Fruit fly (Drosophila melanogaster) whole organism, pupa: ENCODE data around the gene sofe.

Experiments
- CG10348 ChIP-seq: fragments of 200-800 bp; sonication (Bioruptor generic); IDR thresholded peaks from 2 replicates; pipeline ENCODE4 v1.3.6; 2022; ENCODE audit warnings: missing biosample characterization, missing genetic modification characterization
- CG12605 ChIP-seq: fragments of 200-800 bp; sonication (Bioruptor generic); IDR thresholded peaks from 2 replicates; pipeline ENCODE4 v1.3.6; 2022; ENCODE audit warnings: missing biosample characterization, missing genetic modification characterization
- CG13204 ChIP-seq: fragments of 200-800 bp; sonication (Bioruptor generic); optimal IDR thresholded peaks from 2 replicates; lab custom pipeline; 2018; ENCODE audit warnings: missing biosample characterization, mild to moderate bottlenecking, missing genetic modification characterization, moderate library complexity
- CG14655 ChIP-seq: fragments of 200-800 bp; sonication (Bioruptor generic); optimal IDR thresholded peaks from 3 replicates; lab custom pipeline; 2017; ENCODE audit warnings: mild to moderate bottlenecking, missing biosample characterization, missing genetic modification reagents, missing genetic modification characterization
- CG15710 ChIP-seq: fragments of 200-800 bp; sonication (Bioruptor generic); optimal IDR thresholded peaks from 2 replicates; lab custom pipeline; 2018; ENCODE audit warnings: missing biosample characterization, mild to moderate bottlenecking, missing genetic modification characterization, moderate library complexity
- CG17806 ChIP-seq: fragments of 200-800 bp; sonication (Bioruptor generic); optimal IDR thresholded peaks from 2 replicates; lab custom pipeline; 2018; ENCODE audit warnings: missing biosample characterization, mild to moderate bottlenecking, missing genetic modification characterization, moderate library complexity
- CG32121 ChIP-seq: fragments of 200-800 bp; sonication (Bioruptor generic); IDR thresholded peaks from 2 replicates; pipeline ENCODE4 v1.3.6; 2022; ENCODE audit warnings: missing biosample characterization, missing genetic modification characterization
- CG34367 ChIP-seq: fragments of 200-800 bp; sonication (Bioruptor generic); optimal IDR thresholded peaks from 2 replicates; lab custom pipeline; 2018; ENCODE audit warnings: missing biosample characterization, mild to moderate bottlenecking, missing genetic modification characterization
- CG4496 ChIP-seq: fragments of 200-800 bp; sonication (Bioruptor generic); IDR thresholded peaks from 3 replicates; pipeline ENCODE4 v1.3.6; 2022; ENCODE audit warnings: missing biosample characterization, missing genetic modification characterization
- CG8159 ChIP-seq: fragments of 200-800 bp; sonication (Bioruptor generic); optimal IDR thresholded peaks from 3 replicates; lab custom pipeline; 2018; ENCODE audit warnings: missing biosample characterization, mild to moderate bottlenecking, missing genetic modification characterization, moderate library complexity
- CG8301 ChIP-seq: fragments of 200-800 bp; sonication (Bioruptor generic); optimal IDR thresholded peaks from 2 replicates; lab custom pipeline; 2018; ENCODE audit warnings: missing biosample characterization, mild to moderate bottlenecking, missing genetic modification characterization
- CG9948 ChIP-seq: fragments of 200-800 bp; sonication (Bioruptor generic); optimal IDR thresholded peaks from 2 replicates; lab custom pipeline; 2018; ENCODE audit warnings: missing biosample characterization, mild to moderate bottlenecking, missing genetic modification characterization, moderate library complexity
- D1 ChIP-seq: fragments of 200-800 bp; sonication (Bioruptor generic); optimal IDR thresholded peaks from 2 replicates; lab custom pipeline; 2018; ENCODE audit warnings: missing biosample characterization, mild to moderate bottlenecking, missing genetic modification characterization, moderate library complexity
- EcR ChIP-seq: fragments of 200-800 bp; sonication (Bioruptor generic); optimal IDR thresholded peaks from 3 replicates; lab custom pipeline; 2019; ENCODE audit warnings: missing biosample characterization, missing genetic modification characterization, mild to moderate bottlenecking, moderate library complexity, missing genetic modification reagents
- Ets98B ChIP-seq: fragments of 200-800 bp; sonication (Bioruptor generic); IDR thresholded peaks from 2 replicates; pipeline ENCODE4 v1.3.6; 2022; ENCODE audit warnings: missing biosample characterization, missing genetic modification characterization
- Pif1A ChIP-seq: fragments of 200-800 bp; sonication (Bioruptor generic); optimal IDR thresholded peaks from 3 replicates; lab custom pipeline; 2016; ENCODE audit warnings: missing biosample characterization, missing genetic modification characterization
- Pif1B ChIP-seq: fragments of 200-800 bp; sonication (Bioruptor generic); optimal IDR thresholded peaks from 3 replicates; lab custom pipeline; 2016; ENCODE audit warnings: missing biosample characterization, missing genetic modification characterization
- Snoo ChIP-seq: fragments of 200-800 bp; sonication (Bioruptor generic); optimal IDR thresholded peaks from 3 replicates; lab custom pipeline; 2017; ENCODE audit warnings: missing biosample characterization, mild to moderate bottlenecking, missing genetic modification characterization, inconsistent platforms
- fd96Ca ChIP-seq: fragments of 200-800 bp; sonication (Bioruptor generic); IDR thresholded peaks from 3 replicates; pipeline ENCODE4 v1.3.6; 2022; ENCODE audit warnings: missing biosample characterization, missing genetic modification characterization
- gl ChIP-seq: fragments of 200-800 bp; sonication (Bioruptor generic); optimal IDR thresholded peaks from 2 replicates; lab custom pipeline; 2018; ENCODE audit warnings: missing biosample characterization, mild to moderate bottlenecking, missing genetic modification characterization
- rn ChIP-seq: fragments of 200-800 bp; sonication (Bioruptor generic); IDR thresholded peaks from 2 replicates; pipeline ENCODE4 v1.3.6; 2022; ENCODE audit warnings: missing biosample characterization, missing genetic modification characterization

sofe gene

dm6 chrX:10891150-10891549, 33.9 kb upstream of the sofe start, which contains the start of gene Ork1:
Gene Ork1 (minus strand): TSS chrX:10891250.
- TF ChIP-seq CG15710 (tag; lab: Kevin White, UChicago) (no peak), gl (no peak), D1 (tag; lab: Kevin White, UChicago) (no peak), CG9948 (tag; lab: Kevin White, UChicago) (no peak), Ets98B (GFP tag; lab: Robert Waterston, UW) (no peak), CG12605 (GFP tag; lab: Robert Waterston, UW) (no peak), Snoo (no peak), Pif1A (GFP tag; lab: Kevin White, UChicago) (no peak), CG34367 (tag; lab: Kevin White, UChicago) (no peak), CG14655 (GFP tag; lab: Kevin White, UChicago) (no peak), CG4496 (GFP tag; lab: Robert Waterston, UW) (no peak), fd96Ca (GFP tag; lab: Robert Waterston, UW) (no peak), CG8159 (tag; lab: Kevin White, UChicago) (no peak), CG10348 (GFP tag; lab: Robert Waterston, UW) (no peak), CG17806 (tag; lab: Kevin White, UChicago) (no peak), CG8301 (tag; lab: Kevin White, UChicago) (no peak), Pif1B (GFP tag; lab: Kevin White, UChicago) (no peak)

DNA sequence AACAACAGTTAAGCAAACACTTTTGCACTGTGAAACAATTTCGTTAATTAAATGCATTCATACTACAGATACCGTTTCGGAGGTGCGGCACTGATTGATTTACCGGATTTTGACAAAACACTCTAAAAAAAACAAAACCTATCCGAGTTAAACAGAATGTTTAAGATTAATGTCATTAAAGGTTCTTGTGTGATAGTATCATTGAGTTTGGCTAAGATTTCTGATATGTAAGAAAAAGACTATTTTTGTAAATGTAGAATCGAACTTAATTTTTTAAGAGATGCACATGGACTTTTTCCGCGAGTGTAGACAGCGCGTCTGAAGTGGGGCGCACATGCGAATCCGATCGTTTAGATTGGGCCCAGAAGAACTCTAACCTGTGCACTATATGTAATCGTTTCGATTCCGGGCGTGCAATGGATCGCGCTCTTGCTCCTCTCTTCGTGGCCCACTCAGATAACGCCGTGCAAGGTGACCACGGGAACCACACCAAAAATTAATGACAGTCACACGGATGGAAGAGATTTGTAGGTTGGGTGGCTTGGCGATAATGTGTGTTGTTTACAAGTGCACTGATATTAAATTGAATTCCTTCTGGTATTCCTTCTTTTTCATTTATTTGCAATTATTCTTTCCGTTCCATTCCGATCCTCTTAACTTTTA, 32.9 kb upstream of the sofe start:
- TF ChIP-seq Snoo (no peak), fd96Ca (GFP tag; lab: Robert Waterston, UW) (no peak), CG34367 (tag; lab: Kevin White, UChicago) (no peak), Ets98B (GFP tag; lab: Robert Waterston, UW) (no peak), CG13204 (GFP tag; lab: Kevin White, UChicago) (no peak), CG4496 (GFP tag; lab: Robert Waterston, UW) (no peak), gl (no peak), Pif1A (GFP tag; lab: Kevin White, UChicago) (no peak), CG14655 (GFP tag; lab: Kevin White, UChicago) (no peak), D1 (tag; lab: Kevin White, UChicago) (no peak), CG8159 (tag; lab: Kevin White, UChicago) (no peak), CG12605 (GFP tag; lab: Robert Waterston, UW) (no peak), rn (GFP tag; lab: Robert Waterston, UW) (no peak), CG32121 (no peak), CG15710 (tag; lab: Kevin White, UChicago) (no peak), CG9948 (tag; lab: Kevin White, UChicago) (no peak), EcR (GFP tag; lab: Kevin White, UChicago) (no peak), CG8301 (tag; lab: Kevin White, UChicago) (no peak)

DNA sequence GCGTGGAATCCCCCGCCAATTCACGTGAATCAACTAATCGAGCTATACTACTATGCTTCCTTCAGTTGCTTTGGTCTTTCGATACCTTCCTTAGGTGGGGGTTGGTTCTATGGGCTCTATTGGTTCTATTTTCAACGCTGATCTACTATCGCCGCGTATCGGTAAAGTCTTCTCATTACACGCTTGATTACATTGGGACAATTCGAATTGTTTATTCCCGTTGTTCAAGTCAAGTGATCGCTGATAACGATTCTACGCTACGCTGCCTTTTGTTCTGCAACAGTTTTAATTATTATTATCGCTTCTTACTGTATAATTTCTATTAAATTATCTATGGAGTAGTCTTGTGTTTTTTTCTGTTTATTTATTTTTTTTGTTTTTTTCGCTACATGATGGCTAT, 30.4 kb upstream of the sofe start:
- TF ChIP-seq CG32121, result no peak
- no peak for TF ChIP-seq rn (GFP tag; lab: Robert Waterston, UW)
- TF ChIP-seq gl, result no peak
- TF ChIP-seq CG13204 (GFP tag; lab: Kevin White, UChicago), result no peak
- TF ChIP-seq Pif1A (GFP tag; lab: Kevin White, UChicago), result no peak
- no peak for TF ChIP-seq Snoo
- no peak for TF ChIP-seq CG10348 (GFP tag; lab: Robert Waterston, UW)
- TF ChIP-seq CG15710 (tag; lab: Kevin White, UChicago), result no peak
- no peak for TF ChIP-seq CG34367 (tag; lab: Kevin White, UChicago)
- TF ChIP-seq, all 21 proteins: peak for 0

dm6 chrX:10886418-10886817, 29.2 kb upstream of the sofe start:
- TF ChIP-seq CG10348 (GFP tag; lab: Robert Waterston, UW) (no peak), D1 (tag; lab: Kevin White, UChicago) (no peak), EcR (GFP tag; lab: Kevin White, UChicago) (no peak), fd96Ca (GFP tag; lab: Robert Waterston, UW) (no peak), Pif1B (GFP tag; lab: Kevin White, UChicago) (no peak)

DNA sequence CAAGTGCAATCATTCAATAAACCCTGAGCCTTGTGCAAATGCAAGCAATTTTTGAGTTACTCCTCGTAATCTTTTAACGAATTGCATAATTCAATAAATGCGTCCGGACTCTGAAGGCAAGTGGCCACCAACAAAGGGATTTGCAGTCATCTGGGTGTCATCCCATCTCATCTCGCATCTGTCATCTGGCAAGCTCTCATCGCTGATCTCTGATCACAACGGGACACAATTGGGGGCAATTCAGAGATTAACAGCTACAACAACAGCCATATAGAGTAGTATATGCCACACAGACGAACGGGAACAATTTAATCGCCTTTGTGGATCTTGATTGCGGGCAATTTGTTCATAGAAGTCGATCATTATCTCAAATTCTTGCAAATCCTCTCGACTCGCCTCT, 26.5 kb upstream of the sofe start:
- TF ChIP-seq Pif1A (GFP tag; lab: Kevin White, UChicago), result no peak
- TF ChIP-seq EcR (GFP tag; lab: Kevin White, UChicago), result no peak
- no peak for TF ChIP-seq CG34367 (tag; lab: Kevin White, UChicago)
- no peak for TF ChIP-seq CG8159 (tag; lab: Kevin White, UChicago)
- TF ChIP-seq Snoo, result no peak
- TF ChIP-seq Ets98B (GFP tag; lab: Robert Waterston, UW), result no peak
- TF ChIP-seq, all 21 proteins: peak for 0

dm6 chrX:10882786-10883185, 25.6 kb upstream of the sofe start:
- TF ChIP-seq D1 (tag; lab: Kevin White, UChicago), result no peak
- TF ChIP-seq fd96Ca (GFP tag; lab: Robert Waterston, UW), result no peak
- TF ChIP-seq CG15710 (tag; lab: Kevin White, UChicago), result no peak
- TF ChIP-seq gl, result no peak
- TF ChIP-seq CG4496 (GFP tag; lab: Robert Waterston, UW), result 0 out of 3 replicates have a peak, but pooled peaks have one; percentile 11
- no peak for TF ChIP-seq CG32121
- TF ChIP-seq Ets98B (GFP tag; lab: Robert Waterston, UW), result no peak
- no peak for TF ChIP-seq CG10348 (GFP tag; lab: Robert Waterston, UW)
- peak; percentile 6 for TF ChIP-seq CG8159 (tag; lab: Kevin White, UChicago)
